Worm (Caenorhabditis elegans) whole organism, mixed stage, embryonic: ENCODE results near the gene clec-216.

Experiments used
- ceh-43 ChIP-seq: fragments of 200-800 bp; sonication (Bioruptor generic); optimal IDR thresholded peaks from 2 replicates; lab custom pipeline; 2018; ENCODE audit warnings: mild to moderate bottlenecking, missing genetic modification characterization, moderate library complexity, missing compliant biosample characterization
- elt-1 ChIP-seq: sonication (generic microtip); optimal IDR thresholded peaks from 2 replicates; lab custom pipeline; 2017; ENCODE audit warnings: missing genetic modification characterization, mild to moderate bottlenecking, missing compliant biosample characterization, antibody characterized with exemption, moderate library complexity, borderline replicate concordance; ENCODE audit not compliant: insufficient read depth
- lsy-2 ChIP-seq: fragments of 150-350 bp; optimal IDR thresholded peaks from 2 replicates; lab custom pipeline; 2014; ENCODE audit warnings: missing biosample characterization, missing genetic modification characterization
- ztf-11 ChIP-seq: fragments of 150-350 bp; optimal IDR thresholded peaks from 2 replicates; lab custom pipeline; 2014; ENCODE audit warnings: missing biosample characterization, missing genetic modification characterization

ce11 chrV:7946229-7946628 is 6.5 kb downstream of the clec-216 start:
- TF ChIP-seq lsy-2 (tag; lab: Kevin White, UChicago) (no peak), ztf-11 (tag; lab: Kevin White, UChicago) (no peak), elt-1 (tag; lab: Kevin White, UChicago) (no peak), ceh-43 (GFP tag; lab: Kevin White, UChicago) (no peak)
